Worm (Caenorhabditis elegans): ENCODE results near the gene frpr-16.

- TF ChIP-seq ceh-82 (tag; optimal IDR thresholded peaks at IDR 0.05) (no peak), elt-3 (tag; optimal IDR thresholded peaks at IDR 0.05) (no peak), unc-39 (tag; optimal IDR thresholded peaks at IDR 0.05) (no peak), lsy-2 (tag; optimal IDR thresholded peaks at IDR 0.05) (no peak), lin-13 (GFP tag; optimal IDR thresholded peaks at IDR 0.05) (no peak), ztf-4 (tag; optimal IDR thresholded peaks at IDR 0.05) (no peak)
These were observed 5.4 kb downstream of the frpr-16 start for ce11 chrII:6025647-6026046.
